Worm (Caenorhabditis elegans) whole organism, late embryonic: ENCODE measurements around the gene K06H7.1.

Experiments used
- C08G9.2 ChIP-seq: sonication (generic microtip); optimal IDR thresholded peaks from 2 replicates; lab custom pipeline; 2016; ENCODE audit warnings: mild to moderate bottlenecking, missing genetic modification characterization, moderate library complexity, missing compliant biosample characterization
- F13H6.1 ChIP-seq: sonication (generic microtip); optimal IDR thresholded peaks from 2 replicates; lab custom pipeline; 2016; ENCODE audit warnings: missing genetic modification characterization, missing compliant biosample characterization
- K09A11.1 ChIP-seq: sonication (generic microtip); optimal IDR thresholded peaks from 2 replicates; lab custom pipeline; 2017; ENCODE audit warnings: antibody characterized with exemption, mild to moderate bottlenecking, missing genetic modification characterization, missing compliant biosample characterization; ENCODE audit not compliant: insufficient read depth
- T23F11.4 ChIP-seq: fragments of 200-800 bp; sonication (Bioruptor generic); optimal IDR thresholded peaks from 2 replicates; lab custom pipeline; 2018; ENCODE audit warnings: mild to moderate bottlenecking, missing genetic modification characterization, missing compliant biosample characterization
- Y22D7AL.16 ChIP-seq: sonication (generic microtip); optimal IDR thresholded peaks from 2 replicates; lab custom pipeline; 2016; ENCODE audit warnings: missing genetic modification characterization, missing compliant biosample characterization
- ama-1 ChIP-seq: fragments of 150-350 bp; optimal IDR thresholded peaks from 2 replicates; lab custom pipeline; 2014
- ceh-14 ChIP-seq: sonication (generic microtip); optimal IDR thresholded peaks from 2 replicates; lab custom pipeline; 2016; ENCODE audit warnings: missing genotype, missing genetic modification characterization, missing compliant biosample characterization
- ceh-18 ChIP-seq: sonication (generic microtip); optimal IDR thresholded peaks from 2 replicates; lab custom pipeline; 2016; ENCODE audit warnings: missing genetic modification characterization, missing compliant biosample characterization
- ceh-2 ChIP-seq: sonication (generic microtip); optimal IDR thresholded peaks from 2 replicates; lab custom pipeline; 2016; ENCODE audit warnings: missing genotype, missing genetic modification characterization, missing compliant biosample characterization
- ceh-22 ChIP-seq: sonication (generic microtip); optimal IDR thresholded peaks from 2 replicates; lab custom pipeline; 2017; ENCODE audit warnings: missing biosample characterization, missing genetic modification characterization
- ceh-24 ChIP-seq: sonication (generic microtip); optimal IDR thresholded peaks from 2 replicates; lab custom pipeline; 2016; ENCODE audit warnings: mild to moderate bottlenecking, missing genetic modification characterization, missing compliant biosample characterization
- ceh-30 ChIP-seq: fragments of 150-350 bp; optimal IDR thresholded peaks from 2 replicates; lab custom pipeline; 2014; ENCODE audit warnings: missing biosample characterization, missing genetic modification characterization
- ceh-31 ChIP-seq: sonication (generic microtip); optimal IDR thresholded peaks from 2 replicates; lab custom pipeline; 2016; ENCODE audit warnings: missing genetic modification characterization, missing compliant biosample characterization
- ceh-34 ChIP-seq: sonication (generic microtip); optimal IDR thresholded peaks from 2 replicates; lab custom pipeline; 2016; ENCODE audit warnings: mild to moderate bottlenecking, missing genetic modification characterization, missing compliant biosample characterization
- ceh-45 ChIP-seq: fragments of 200-800 bp; sonication (Bioruptor generic); IDR thresholded peaks from 2 replicates; pipeline ENCODE4 v1.3.6; 2022; ENCODE audit warnings: missing genetic modification reagents, missing genetic modification characterization, missing compliant biosample characterization
- ceh-48 ChIP-seq: sonication (generic microtip); optimal IDR thresholded peaks from 2 replicates; lab custom pipeline; 2016; ENCODE audit warnings: missing genetic modification characterization, inconsistent platforms, missing compliant biosample characterization
- ceh-6 ChIP-seq: fragments of 200-800 bp; sonication (Bioruptor generic); optimal IDR thresholded peaks from 2 replicates; lab custom pipeline; 2018; ENCODE audit warnings: mild to moderate bottlenecking, missing genetic modification characterization, missing compliant biosample characterization
- dmd-4 ChIP-seq: sonication (generic microtip); optimal IDR thresholded peaks from 2 replicates; lab custom pipeline; 2016; ENCODE audit warnings: borderline replicate concordance, missing genetic modification characterization, missing compliant biosample characterization
- elt-2 ChIP-seq: sonication (generic microtip); optimal IDR thresholded peaks from 2 replicates; lab custom pipeline; 2016; ENCODE audit warnings: missing genetic modification reagents, missing genetic modification characterization, missing compliant biosample characterization
- eyg-1 ChIP-seq: sonication (generic microtip); optimal IDR thresholded peaks from 2 replicates; lab custom pipeline; 2016; ENCODE audit warnings: missing genotype, missing genetic modification characterization, missing compliant biosample characterization
- fax-1 ChIP-seq: sonication (generic microtip); optimal IDR thresholded peaks from 2 replicates; lab custom pipeline; 2016; ENCODE audit warnings: missing genotype, missing genetic modification characterization, missing compliant biosample characterization
- fkh-10 ChIP-seq: fragments of 150-350 bp; optimal IDR thresholded peaks from 2 replicates; lab custom pipeline; 2014; ENCODE audit warnings: missing biosample characterization, missing genetic modification reagents, missing genetic modification characterization
- hlh-15 ChIP-seq: sonication (generic microtip); optimal IDR thresholded peaks from 2 replicates; lab custom pipeline; 2016; ENCODE audit warnings: missing genetic modification characterization, missing compliant biosample characterization
- hlh-8 ChIP-seq: sonication (generic microtip); optimal IDR thresholded peaks from 2 replicates; lab custom pipeline; 2016; ENCODE audit warnings: missing genotype, missing genetic modification characterization, missing compliant biosample characterization
- madf-2 ChIP-seq: sonication (generic microtip); optimal IDR thresholded peaks from 2 replicates; lab custom pipeline; 2017; ENCODE audit warnings: missing genetic modification characterization, missing compliant biosample characterization
- mec-3 ChIP-seq: sonication (generic microtip); optimal IDR thresholded peaks from 2 replicates; lab custom pipeline; 2016; ENCODE audit warnings: borderline replicate concordance, missing genetic modification characterization, missing compliant biosample characterization
- odd-2 ChIP-seq: sonication (generic microtip); optimal IDR thresholded peaks from 2 replicates; lab custom pipeline; 2017; ENCODE audit warnings: antibody characterized with exemption, mild to moderate bottlenecking, missing genetic modification characterization, missing compliant biosample characterization
- pat-9 ChIP-seq: fragments of 200-800 bp; sonication (Bioruptor generic); optimal IDR thresholded peaks from 2 replicates; lab custom pipeline; 2018; ENCODE audit warnings: mild to moderate bottlenecking, missing genetic modification characterization, moderate library complexity, missing compliant biosample characterization
- pax-1 ChIP-seq: fragments of 150-350 bp; optimal IDR thresholded peaks from 2 replicates; lab custom pipeline; 2014; ENCODE audit warnings: missing biosample characterization, missing genetic modification characterization
- pha-2 ChIP-seq: sonication (generic microtip); optimal IDR thresholded peaks from 2 replicates; lab custom pipeline; 2017; ENCODE audit warnings: mild to moderate bottlenecking, missing genetic modification characterization, missing compliant biosample characterization
- pqm-1 ChIP-seq: sonication (generic microtip); optimal IDR thresholded peaks from 2 replicates; lab custom pipeline; 2016; ENCODE audit warnings: missing genetic modification characterization, missing compliant biosample characterization
- pros-1 ChIP-seq: fragments of 150-350 bp; optimal IDR thresholded peaks from 2 replicates; lab custom pipeline; 2014; ENCODE audit warnings: missing biosample characterization, missing genetic modification reagents, missing genetic modification characterization
- ref-2 ChIP-seq: sonication (generic microtip); optimal IDR thresholded peaks from 2 replicates; lab custom pipeline; 2016; ENCODE audit warnings: missing genetic modification characterization, missing compliant biosample characterization
- rnt-1 ChIP-seq: sonication (generic microtip); optimal IDR thresholded peaks from 2 replicates; lab custom pipeline; 2016; ENCODE audit warnings: missing genetic modification characterization, missing compliant biosample characterization
- sdc-2 ChIP-seq: sonication (generic microtip); optimal IDR thresholded peaks from 2 replicates; lab custom pipeline; 2016; ENCODE audit warnings: missing genotype, missing genetic modification characterization, missing compliant biosample characterization
- sox-4 ChIP-seq: sonication (generic microtip); optimal IDR thresholded peaks from 2 replicates; lab custom pipeline; 2017; ENCODE audit warnings: mild to moderate bottlenecking, missing genetic modification characterization, inconsistent platforms, missing compliant biosample characterization
- tbx-2 ChIP-seq: sonication (generic microtip); optimal IDR thresholded peaks from 2 replicates; lab custom pipeline; 2016; ENCODE audit warnings: missing genetic modification characterization, missing compliant biosample characterization
- ttx-3 ChIP-seq: sonication (generic microtip); optimal IDR thresholded peaks from 2 replicates; lab custom pipeline; 2016; ENCODE audit warnings: missing genetic modification reagents, missing genetic modification characterization, missing compliant biosample characterization
- unc-3 ChIP-seq, 2 experiments: fragments of 200-800 bp in 1 of 2; sonication (Bioruptor generic) in 1 of 2; sonication (generic microtip) in 1 of 2; conservative IDR thresholded peaks in 1 of 2; optimal IDR thresholded peaks in 1 of 2; 2 replicates each; pipeline versions ENCODE4 v1.3.6 to Lab custom; 2016 to 2022; ENCODE audit warnings: missing compliant biosample characterization in 2 of 2, missing genetic modification characterization in 2 of 2, missing genetic modification reagents in 1 of 2
- unc-42 ChIP-seq: sonication (generic microtip); optimal IDR thresholded peaks from 2 replicates; lab custom pipeline; 2016; ENCODE audit warnings: missing genotype, missing genetic modification characterization, missing compliant biosample characterization
- ztf-16 ChIP-seq: sonication (generic microtip); optimal IDR thresholded peaks from 2 replicates; lab custom pipeline; 2017; ENCODE audit warnings: missing genetic modification characterization, missing compliant biosample characterization

K06H7.1 gene

ce11 chrIII:8111347-8111746 is 12.2 kb downstream of the K06H7.1 start:
- TF ChIP-seq pqm-1 (tag; lab: Kevin White, UChicago): no peak

- TF ChIP-seq ztf-16 (no peak), ceh-6 (GFP tag; lab: Kevin White, UChicago) (no peak), ceh-48 (tag; lab: Kevin White, UChicago) (no peak), pax-1 (no peak), tbx-2 (tag; lab: Kevin White, UChicago) (no peak)
Measured at ce11 chrIII:8115877-8116276, 16.8 kb downstream of the K06H7.1 start.

- TF ChIP-seq pqm-1 (tag; lab: Kevin White, UChicago): no peak
- no peak for TF ChIP-seq pros-1 (tag; lab: Kevin White, UChicago)
- no peak for TF ChIP-seq ama-1 (lab: Kevin White, UChicago)
- no peak for TF ChIP-seq ceh-2 (tag; lab: Kevin White, UChicago)
- TF ChIP-seq ceh-30 (tag; lab: Kevin White, UChicago): no peak
- TF ChIP-seq fax-1 (tag; lab: Kevin White, UChicago): no peak
- no peak for TF ChIP-seq madf-2 (tag; lab: Kevin White, UChicago)
- no peak for TF ChIP-seq elt-2
- no peak for TF ChIP-seq K09A11.1
- no peak for TF ChIP-seq ceh-14 (tag; lab: Kevin White, UChicago)
- TF ChIP-seq mec-3 (tag; lab: Kevin White, UChicago): no peak
- TF ChIP-seq unc-3 (GFP tag; conservative IDR thresholded peaks at IDR 0.05; lab: Robert Waterston, UW): no peak
- TF ChIP-seq unc-3 (tag; optimal IDR thresholded peaks at IDR 0.05; lab: Kevin White, UChicago): no peak
- TF ChIP-seq pat-9 (tag; lab: Kevin White, UChicago): no peak
- TF ChIP-seq Y22D7AL.16 (tag; lab: Kevin White, UChicago): no peak
- TF ChIP-seq ceh-6 (GFP tag; lab: Kevin White, UChicago): no peak
- no peak for TF ChIP-seq dmd-4 (tag; lab: Kevin White, UChicago)
- no peak for TF ChIP-seq ceh-45
- no peak for TF ChIP-seq fkh-10
- TF ChIP-seq, all 69 proteins: peak for 0
Measured at ce11 chrIII:8117155-8117554, 18.0 kb downstream of the K06H7.1 start.

- TF ChIP-seq sox-4 (tag; lab: Kevin White, UChicago) (no peak), sdc-2 (no peak), ceh-22 (tag; lab: Kevin White, UChicago) (no peak), unc-42 (tag; lab: Kevin White, UChicago) (no peak), pqm-1 (tag; lab: Kevin White, UChicago) (no peak), pat-9 (tag; lab: Kevin White, UChicago) (no peak), ref-2 (tag; lab: Kevin White, UChicago) (no peak), ceh-24 (tag; lab: Kevin White, UChicago) (no peak), rnt-1 (tag; lab: Kevin White, UChicago) (no peak)
Measured at ce11 chrIII:8121132-8121531, 22.0 kb downstream of the K06H7.1 start, which contains the start of gene gei-8. gei-8 (minus strand) TSS chrIII:8121232.

ce11 chrIII:8121923-8122322 is 22.8 kb downstream of the K06H7.1 start:
- no peak for TF ChIP-seq T23F11.4 (GFP tag; lab: Kevin White, UChicago)
- no peak for TF ChIP-seq ceh-34 (tag; lab: Kevin White, UChicago)
- no peak for TF ChIP-seq ceh-31 (tag; lab: Kevin White, UChicago)
- TF ChIP-seq hlh-15 (tag; lab: Kevin White, UChicago): no peak
- no peak for TF ChIP-seq pha-2 (tag; lab: Kevin White, UChicago)
- no peak for TF ChIP-seq eyg-1 (tag; lab: Kevin White, UChicago)
- TF ChIP-seq ttx-3: no peak
- TF ChIP-seq sdc-2: no peak
- TF ChIP-seq elt-2: no peak
- no peak for TF ChIP-seq mec-3 (tag; lab: Kevin White, UChicago)
- TF ChIP-seq C08G9.2 (tag; lab: Kevin White, UChicago): no peak
- TF ChIP-seq ceh-18: no peak
- no peak for TF ChIP-seq K09A11.1
- no peak for TF ChIP-seq odd-2 (tag; lab: Kevin White, UChicago)
- TF ChIP-seq F13H6.1 (tag; lab: Kevin White, UChicago): no peak
- TF ChIP-seq ceh-2 (tag; lab: Kevin White, UChicago): no peak
- no peak for TF ChIP-seq hlh-8 (tag; lab: Kevin White, UChicago)
- no peak for TF ChIP-seq ceh-48 (tag; lab: Kevin White, UChicago)
- TF ChIP-seq ceh-22 (tag; lab: Kevin White, UChicago): no peak
